Fruit fly (Drosophila melanogaster) whole organism, pupa: ENCODE data around the gene CG6225.

Experiments
- CG10348 ChIP-seq: fragments of 200-800 bp; sonication (Bioruptor generic); IDR thresholded peaks from 2 replicates; pipeline ENCODE4 v1.3.6; 2022; ENCODE audit warnings: missing biosample characterization, missing genetic modification characterization
- CG12605 ChIP-seq: fragments of 200-800 bp; sonication (Bioruptor generic); IDR thresholded peaks from 2 replicates; pipeline ENCODE4 v1.3.6; 2022; ENCODE audit warnings: missing biosample characterization, missing genetic modification characterization
- CG13204 ChIP-seq: fragments of 200-800 bp; sonication (Bioruptor generic); optimal IDR thresholded peaks from 2 replicates; lab custom pipeline; 2018; ENCODE audit warnings: missing biosample characterization, mild to moderate bottlenecking, missing genetic modification characterization, moderate library complexity
- CG14655 ChIP-seq: fragments of 200-800 bp; sonication (Bioruptor generic); optimal IDR thresholded peaks from 3 replicates; lab custom pipeline; 2017; ENCODE audit warnings: mild to moderate bottlenecking, missing biosample characterization, missing genetic modification reagents, missing genetic modification characterization
- CG15710 ChIP-seq: fragments of 200-800 bp; sonication (Bioruptor generic); optimal IDR thresholded peaks from 2 replicates; lab custom pipeline; 2018; ENCODE audit warnings: missing biosample characterization, mild to moderate bottlenecking, missing genetic modification characterization, moderate library complexity
- CG17806 ChIP-seq: fragments of 200-800 bp; sonication (Bioruptor generic); optimal IDR thresholded peaks from 2 replicates; lab custom pipeline; 2018; ENCODE audit warnings: missing biosample characterization, mild to moderate bottlenecking, missing genetic modification characterization, moderate library complexity
- CG32121 ChIP-seq: fragments of 200-800 bp; sonication (Bioruptor generic); IDR thresholded peaks from 2 replicates; pipeline ENCODE4 v1.3.6; 2022; ENCODE audit warnings: missing biosample characterization, missing genetic modification characterization
- CG34367 ChIP-seq: fragments of 200-800 bp; sonication (Bioruptor generic); optimal IDR thresholded peaks from 2 replicates; lab custom pipeline; 2018; ENCODE audit warnings: missing biosample characterization, mild to moderate bottlenecking, missing genetic modification characterization
- CG4496 ChIP-seq: fragments of 200-800 bp; sonication (Bioruptor generic); IDR thresholded peaks from 3 replicates; pipeline ENCODE4 v1.3.6; 2022; ENCODE audit warnings: missing biosample characterization, missing genetic modification characterization
- CG8159 ChIP-seq: fragments of 200-800 bp; sonication (Bioruptor generic); optimal IDR thresholded peaks from 3 replicates; lab custom pipeline; 2018; ENCODE audit warnings: missing biosample characterization, mild to moderate bottlenecking, missing genetic modification characterization, moderate library complexity
- CG8301 ChIP-seq: fragments of 200-800 bp; sonication (Bioruptor generic); optimal IDR thresholded peaks from 2 replicates; lab custom pipeline; 2018; ENCODE audit warnings: missing biosample characterization, mild to moderate bottlenecking, missing genetic modification characterization
- CG9948 ChIP-seq: fragments of 200-800 bp; sonication (Bioruptor generic); optimal IDR thresholded peaks from 2 replicates; lab custom pipeline; 2018; ENCODE audit warnings: missing biosample characterization, mild to moderate bottlenecking, missing genetic modification characterization, moderate library complexity
- D1 ChIP-seq: fragments of 200-800 bp; sonication (Bioruptor generic); optimal IDR thresholded peaks from 2 replicates; lab custom pipeline; 2018; ENCODE audit warnings: missing biosample characterization, mild to moderate bottlenecking, missing genetic modification characterization, moderate library complexity
- EcR ChIP-seq: fragments of 200-800 bp; sonication (Bioruptor generic); optimal IDR thresholded peaks from 3 replicates; lab custom pipeline; 2019; ENCODE audit warnings: missing biosample characterization, missing genetic modification characterization, mild to moderate bottlenecking, moderate library complexity, missing genetic modification reagents
- Ets98B ChIP-seq: fragments of 200-800 bp; sonication (Bioruptor generic); IDR thresholded peaks from 2 replicates; pipeline ENCODE4 v1.3.6; 2022; ENCODE audit warnings: missing biosample characterization, missing genetic modification characterization
- Pif1A ChIP-seq: fragments of 200-800 bp; sonication (Bioruptor generic); optimal IDR thresholded peaks from 3 replicates; lab custom pipeline; 2016; ENCODE audit warnings: missing biosample characterization, missing genetic modification characterization
- Pif1B ChIP-seq: fragments of 200-800 bp; sonication (Bioruptor generic); optimal IDR thresholded peaks from 3 replicates; lab custom pipeline; 2016; ENCODE audit warnings: missing biosample characterization, missing genetic modification characterization
- Snoo ChIP-seq: fragments of 200-800 bp; sonication (Bioruptor generic); optimal IDR thresholded peaks from 3 replicates; lab custom pipeline; 2017; ENCODE audit warnings: missing biosample characterization, mild to moderate bottlenecking, missing genetic modification characterization, inconsistent platforms
- fd96Ca ChIP-seq: fragments of 200-800 bp; sonication (Bioruptor generic); IDR thresholded peaks from 3 replicates; pipeline ENCODE4 v1.3.6; 2022; ENCODE audit warnings: missing biosample characterization, missing genetic modification characterization
- gl ChIP-seq: fragments of 200-800 bp; sonication (Bioruptor generic); optimal IDR thresholded peaks from 2 replicates; lab custom pipeline; 2018; ENCODE audit warnings: missing biosample characterization, mild to moderate bottlenecking, missing genetic modification characterization
- rn ChIP-seq: fragments of 200-800 bp; sonication (Bioruptor generic); IDR thresholded peaks from 2 replicates; pipeline ENCODE4 v1.3.6; 2022; ENCODE audit warnings: missing biosample characterization, missing genetic modification characterization

CG6225 gene

DNA sequence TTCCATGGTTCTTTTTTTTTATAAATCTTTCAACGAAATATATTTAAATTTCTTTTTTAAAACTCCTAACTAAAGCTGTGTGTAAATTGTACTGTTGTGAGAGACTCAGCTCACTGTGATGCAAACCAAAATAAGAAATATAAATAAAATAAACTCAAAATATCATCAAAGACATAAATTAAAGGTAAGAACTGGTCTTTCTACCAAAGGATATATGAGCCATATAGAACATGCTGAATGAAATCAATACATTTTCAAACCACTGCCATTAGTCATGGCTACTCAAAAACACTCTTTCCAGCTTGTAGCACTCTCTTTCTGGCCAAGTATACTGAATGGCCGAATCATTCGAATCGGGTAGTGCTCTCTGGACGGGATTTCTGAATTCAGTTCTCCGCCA lies 40.4 kb downstream of the CG6225 start, which contains the start of the genes CG14391 and NijC:
CG14391 (minus strand) TSS at position 101 of the 400 bp plus-strand sequence.
NijC (plus strand) TSS at position 388 of the 400 bp plus-strand sequence.
- TF ChIP-seq rn (GFP tag; lab: Robert Waterston, UW) (no peak), EcR (no peak), gl (tag; lab: Kevin White, UChicago) (no peak), CG32121 (no peak), CG12605 (GFP tag; lab: Robert Waterston, UW) (no peak), CG8159 (tag; lab: Kevin White, UChicago) (no peak), Pif1B (GFP tag; lab: Kevin White, UChicago) (no peak), D1 (tag; lab: Kevin White, UChicago) (no peak), Snoo (tag; lab: Kevin White, UChicago) (no peak), CG9948 (tag; lab: Kevin White, UChicago) (no peak), Ets98B (GFP tag; lab: Robert Waterston, UW) (no peak), CG34367 (tag; lab: Kevin White, UChicago) (no peak), CG10348 (GFP tag; lab: Robert Waterston, UW) (no peak), CG15710 (no peak), CG17806 (tag; lab: Kevin White, UChicago) (no peak), CG14655 (GFP tag; lab: Kevin White, UChicago) (no peak), fd96Ca (GFP tag; lab: Robert Waterston, UW) (no peak), Pif1A (GFP tag; lab: Kevin White, UChicago) (no peak), CG4496 (GFP tag; lab: Robert Waterston, UW) (no peak)

dm6 chr3R:12697022-12697421 lies 42.6 kb downstream of the CG6225 start, which contains the start of gene Past1:
Past1 (plus strand) TSS chr3R:12697322.
- TF ChIP-seq Snoo (tag; lab: Kevin White, UChicago), result no peak
- TF ChIP-seq CG9948 (tag; lab: Kevin White, UChicago), result no peak
- no peak for TF ChIP-seq CG32121
- no peak for TF ChIP-seq gl (tag; lab: Kevin White, UChicago)
- no peak for TF ChIP-seq CG8301 (tag; lab: Kevin White, UChicago)
- TF ChIP-seq Pif1B (GFP tag; lab: Kevin White, UChicago), result no peak
- no peak for TF ChIP-seq CG12605 (GFP tag; lab: Robert Waterston, UW)
- TF ChIP-seq CG4496 (GFP tag; lab: Robert Waterston, UW), result no peak
- no peak for TF ChIP-seq Pif1A (GFP tag; lab: Kevin White, UChicago)
- TF ChIP-seq rn (GFP tag; lab: Robert Waterston, UW), result no peak

DNA sequence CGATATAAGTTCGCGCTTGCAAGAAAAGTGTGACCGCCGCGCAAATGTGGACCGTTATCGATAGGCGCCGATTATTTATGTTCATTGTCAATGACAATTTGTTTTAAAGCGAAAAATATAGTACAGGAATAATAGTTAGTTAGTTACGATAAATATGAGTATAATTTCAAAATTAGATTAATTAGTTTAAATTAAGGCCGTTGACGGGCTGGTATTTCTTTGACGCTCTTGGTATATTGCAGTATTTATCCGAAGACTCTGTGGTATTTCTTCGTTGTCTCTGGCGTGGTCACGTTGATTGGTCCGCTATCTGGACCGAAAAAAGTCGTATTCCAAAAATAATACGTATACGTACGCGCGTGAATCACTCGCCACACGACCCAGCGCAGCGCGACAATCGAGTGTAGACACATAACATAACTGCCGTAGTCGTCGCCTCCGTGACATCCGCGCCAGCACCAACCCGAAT lies 43.2 kb downstream of the CG6225 start:
- TF ChIP-seq rn (GFP tag; lab: Robert Waterston, UW) (no peak), CG4496 (GFP tag; lab: Robert Waterston, UW) (0 out of 3 replicates have a peak, but pooled peaks have one; percentile 34)

DNA sequence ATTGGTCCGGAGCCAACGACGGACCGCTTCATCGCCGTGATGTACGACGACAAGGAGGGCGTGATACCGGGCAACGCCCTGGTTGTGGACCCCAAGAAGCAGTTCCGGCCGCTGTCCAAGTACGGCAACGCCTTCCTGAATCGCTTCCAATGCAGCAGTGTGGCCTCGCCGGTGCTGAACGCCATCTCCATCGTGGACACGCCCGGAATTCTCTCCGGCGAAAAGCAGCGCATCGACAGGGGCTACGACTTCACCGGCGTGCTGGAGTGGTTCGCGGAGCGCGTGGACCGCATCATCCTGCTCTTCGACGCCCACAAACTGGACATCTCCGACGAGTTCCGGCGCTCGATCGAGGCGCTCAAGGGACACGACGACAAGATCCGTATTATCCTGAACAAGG lies 44.0 kb downstream of the CG6225 start:
- no peak for TF ChIP-seq EcR

DNA sequence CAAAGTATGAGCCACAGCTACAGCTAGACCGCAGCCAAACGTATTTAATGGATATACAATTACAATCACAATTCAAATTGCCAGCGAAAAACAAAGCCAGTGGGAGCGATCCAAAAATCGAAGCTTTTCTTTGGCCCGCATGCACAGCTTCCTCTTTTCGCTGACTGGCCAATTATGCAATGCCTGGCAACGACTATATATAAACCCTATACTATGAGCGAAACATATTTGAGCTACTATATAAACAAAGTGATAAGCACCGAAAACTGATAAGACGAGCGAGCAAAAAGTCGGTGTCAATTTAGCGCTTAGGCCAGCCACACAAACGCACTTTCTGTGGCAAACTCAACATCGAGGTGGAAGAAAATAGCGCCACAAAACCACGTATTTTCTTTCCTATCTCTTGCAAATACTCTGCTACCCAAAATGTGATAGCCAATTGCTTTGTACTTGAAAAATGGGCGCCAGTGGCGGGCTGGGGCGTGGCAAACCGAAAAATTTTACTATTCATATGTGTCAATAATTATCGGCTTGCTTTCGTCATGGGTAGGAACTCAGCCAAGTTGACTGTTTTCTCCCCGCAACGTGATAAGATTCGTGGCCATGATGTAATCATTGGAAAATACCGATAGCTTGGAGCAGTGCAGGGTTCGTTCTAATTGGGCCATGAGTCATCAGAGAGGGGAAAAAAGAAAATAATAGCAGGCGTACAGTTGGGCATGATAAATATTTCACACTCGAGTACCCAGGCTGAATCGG lies 45.4 kb downstream of the CG6225 start:
- TF ChIP-seq CG13204 (no peak), CG15710 (no peak), fd96Ca (GFP tag; lab: Robert Waterston, UW) (no peak), Pif1A (GFP tag; lab: Kevin White, UChicago) (no peak), gl (tag; lab: Kevin White, UChicago) (no peak), CG34367 (tag; lab: Kevin White, UChicago) (no peak), Pif1B (GFP tag; lab: Kevin White, UChicago) (no peak)
- TF ChIP-seq, all 21 proteins: peak for 0

DNA sequence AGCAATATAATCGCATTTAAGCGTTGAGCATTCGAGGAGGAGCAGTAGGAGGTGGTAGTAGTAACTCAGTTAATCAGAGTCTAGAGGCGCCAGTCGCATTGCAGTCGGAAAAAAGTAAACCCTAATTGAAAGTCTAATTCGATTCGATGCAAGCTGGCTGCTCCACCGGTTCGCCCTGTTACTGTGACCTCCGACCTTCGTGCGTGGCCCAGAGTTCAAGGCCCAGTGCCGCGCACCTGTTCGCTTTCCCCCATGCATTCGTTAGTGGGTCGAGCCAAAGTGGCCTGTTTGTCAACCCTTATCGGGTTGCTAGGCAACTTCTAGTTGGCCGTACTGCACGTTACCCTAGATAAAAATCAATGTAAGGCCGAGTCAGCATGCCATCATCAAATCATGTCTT lies 46.1 kb downstream of the CG6225 start:
- TF ChIP-seq Pif1A (GFP tag; lab: Kevin White, UChicago), result no peak
- TF ChIP-seq rn (GFP tag; lab: Robert Waterston, UW), result no peak
- TF ChIP-seq CG15710, result no peak
- no peak for TF ChIP-seq CG4496 (GFP tag; lab: Robert Waterston, UW)
- no peak for TF ChIP-seq fd96Ca (GFP tag; lab: Robert Waterston, UW)
- no peak for TF ChIP-seq Pif1B (GFP tag; lab: Kevin White, UChicago)
- no peak for TF ChIP-seq EcR
- TF ChIP-seq CG10348 (GFP tag; lab: Robert Waterston, UW), result no peak
- TF ChIP-seq gl (tag; lab: Kevin White, UChicago), result no peak
- no peak for TF ChIP-seq CG32121
- no peak for TF ChIP-seq CG8159 (tag; lab: Kevin White, UChicago)
- TF ChIP-seq CG17806 (tag; lab: Kevin White, UChicago), result no peak
- no peak for TF ChIP-seq Ets98B (GFP tag; lab: Robert Waterston, UW)
- TF ChIP-seq D1 (tag; lab: Kevin White, UChicago), result no peak
- TF ChIP-seq CG8301 (tag; lab: Kevin White, UChicago), result no peak
- no peak for TF ChIP-seq CG12605 (GFP tag; lab: Robert Waterston, UW)
- TF ChIP-seq CG34367 (tag; lab: Kevin White, UChicago), result no peak
- no peak for TF ChIP-seq CG9948 (tag; lab: Kevin White, UChicago)
